Fruit fly (Drosophila melanogaster) whole organism, embryonic: Measurements from ENCODE around the gene CG6972.
A peak's percentile ranks its signal among the peaks of the same experiment; 100 is the strongest.

Experiments
- ATbp ChIP-seq: fragments of 200-800 bp; sonication (Bioruptor generic); optimal IDR thresholded peaks from 2 replicates; lab custom pipeline; 2017; ENCODE audit warnings: missing biosample characterization, mild to moderate bottlenecking, missing genetic modification characterization, missing genetic modification reagents
- Asciz ChIP-seq: fragments of 200-800 bp; sonication (Bioruptor generic); optimal IDR thresholded peaks from 2 replicates; lab custom pipeline; 2017; ENCODE audit warnings: missing biosample characterization, mild to moderate bottlenecking, missing genetic modification characterization, missing genetic modification reagents
- Atf6 ChIP-seq: fragments of 200-800 bp; sonication (Bioruptor generic); IDR thresholded peaks from 2 replicates; pipeline ENCODE4 v1.3.6; 2022; ENCODE audit warnings: missing biosample characterization, missing genetic modification characterization
- BtbVII ChIP-seq: fragments of 200-800 bp; sonication (Bioruptor generic); optimal IDR thresholded peaks from 3 replicates; lab custom pipeline; 2017; ENCODE audit warnings: missing biosample characterization, mild to moderate bottlenecking, missing genetic modification characterization
- CG10209 ChIP-seq: fragments of 200-800 bp; sonication (Bioruptor generic); optimal IDR thresholded peaks from 3 replicates; lab custom pipeline; 2017; ENCODE audit warnings: missing biosample characterization, mild to moderate bottlenecking, missing genetic modification characterization, missing genetic modification reagents
- CG10979 ChIP-seq: fragments of 200-800 bp; sonication (Bioruptor generic); optimal IDR thresholded peaks from 2 replicates; lab custom pipeline; 2018; ENCODE audit warnings: missing biosample characterization, mild to moderate bottlenecking, missing genetic modification characterization, moderate library complexity
- CG13624 ChIP-seq: fragments of 200-800 bp; sonication (Bioruptor generic); optimal IDR thresholded peaks from 2 replicates; lab custom pipeline; 2016; ENCODE audit warnings: missing biosample characterization, missing genetic modification characterization
- CG14014 ChIP-seq: fragments of 200-800 bp; sonication (Bioruptor generic); IDR thresholded peaks from 2 replicates; pipeline ENCODE4 v1.3.6; 2022; ENCODE audit warnings: missing biosample characterization, missing genetic modification characterization
- CG17361 ChIP-seq: fragments of 200-800 bp; sonication (Bioruptor generic); IDR thresholded peaks from 3 replicates; pipeline ENCODE4 v1.3.6; 2022; ENCODE audit warnings: missing biosample characterization, missing genetic modification characterization
- CG17568 ChIP-seq: fragments of 200-800 bp; sonication (Bioruptor generic); optimal IDR thresholded peaks from 2 replicates; lab custom pipeline; 2018; ENCODE audit warnings: missing biosample characterization, mild to moderate bottlenecking, missing genetic modification characterization, moderate library complexity
- CG1792 ChIP-seq: fragments of 200-800 bp; sonication (Bioruptor generic); optimal IDR thresholded peaks from 2 replicates; lab custom pipeline; 2016; ENCODE audit warnings: missing biosample characterization, missing genetic modification characterization
- CG32532 ChIP-seq: fragments of 200-800 bp; sonication (Bioruptor generic); IDR thresholded peaks from 2 replicates; pipeline ENCODE4 v1.3.6; 2022; ENCODE audit warnings: missing biosample characterization, missing genetic modification characterization
- CG3726 ChIP-seq: fragments of 200-800 bp; sonication (Bioruptor generic); IDR thresholded peaks from 3 replicates; pipeline ENCODE4, ENCODE4 v1.3.6; 2022; ENCODE audit warnings: missing biosample characterization, missing genetic modification characterization
- CG3995 ChIP-seq: fragments of 200-800 bp; sonication (Bioruptor generic); optimal IDR thresholded peaks from 3 replicates; lab custom pipeline; 2016; ENCODE audit warnings: missing biosample characterization, missing genetic modification characterization
- CG4360 ChIP-seq: fragments of 200-800 bp; sonication (Bioruptor generic); IDR thresholded peaks from 2 replicates; pipeline ENCODE4 v1.3.6; 2022; ENCODE audit warnings: missing biosample characterization, missing genetic modification characterization
- CG6654 ChIP-seq: fragments of 200-800 bp; sonication (Bioruptor generic); optimal IDR thresholded peaks from 2 replicates; lab custom pipeline; 2017; ENCODE audit warnings: missing biosample characterization, mild to moderate bottlenecking, missing genetic modification characterization
- CG6854 ChIP-seq: fragments of 200-800 bp; sonication (Bioruptor generic); optimal IDR thresholded peaks from 3 replicates; lab custom pipeline; 2017; ENCODE audit warnings: missing biosample characterization, mild to moderate bottlenecking, missing genetic modification characterization
- CG9609 ChIP-seq: fragments of 200-800 bp; sonication (Bioruptor generic); optimal IDR thresholded peaks from 3 replicates; lab custom pipeline; 2016; ENCODE audit warnings: missing biosample characterization, missing genetic modification characterization
- CG9797 ChIP-seq: fragments of 200-800 bp; sonication (Bioruptor generic); optimal IDR thresholded peaks from 3 replicates; lab custom pipeline; 2018; ENCODE audit warnings: missing biosample characterization, mild to moderate bottlenecking, missing genetic modification characterization
- Camta ChIP-seq: fragments of 200-800 bp; sonication (Bioruptor generic); optimal IDR thresholded peaks from 2 replicates; lab custom pipeline; 2016; ENCODE audit warnings: missing biosample characterization, missing genetic modification characterization
- Dip2 ChIP-seq: fragments of 200-800 bp; sonication (Bioruptor generic); IDR thresholded peaks from 2 replicates; pipeline ENCODE4 v1.3.6; 2022; ENCODE audit warnings: missing biosample characterization, missing genetic modification characterization
- Ets97D ChIP-seq: fragments of 200-800 bp; sonication (Bioruptor generic); optimal IDR thresholded peaks from 3 replicates; lab custom pipeline; 2016; ENCODE audit warnings: missing biosample characterization, missing genetic modification characterization
- Fer3 ChIP-seq: fragments of 200-800 bp; sonication (Bioruptor generic); optimal IDR thresholded peaks from 2 replicates; lab custom pipeline; 2018; ENCODE audit warnings: missing biosample characterization, mild to moderate bottlenecking, missing genetic modification characterization, moderate library complexity
- H15 ChIP-seq: fragments of 200-800 bp; sonication (Bioruptor generic); IDR thresholded peaks from 3 replicates; pipeline ENCODE4 v1.3.6; 2022; ENCODE audit warnings: missing biosample characterization, missing genetic modification characterization
- Hr3 ChIP-seq: fragments of 200-800 bp; sonication (Bioruptor generic); optimal IDR thresholded peaks from 3 replicates; lab custom pipeline; 2016; ENCODE audit warnings: missing biosample characterization, missing genetic modification characterization
- Mad ChIP-seq: fragments of 200-800 bp; sonication (Bioruptor generic); optimal IDR thresholded peaks from 2 replicates; lab custom pipeline; 2016; ENCODE audit warnings: missing biosample characterization, missing genetic modification characterization
- Mes4 ChIP-seq: fragments of 200-800 bp; sonication (Bioruptor generic); optimal IDR thresholded peaks from 2 replicates; lab custom pipeline; 2016; ENCODE audit warnings: missing biosample characterization, missing genetic modification characterization
- NC2β ChIP-seq: fragments of 200-800 bp; sonication (Bioruptor generic); optimal IDR thresholded peaks from 2 replicates; lab custom pipeline; 2016; ENCODE audit warnings: missing biosample characterization, missing genetic modification characterization
- Opbp ChIP-seq: fragments of 200-800 bp; sonication (Bioruptor generic); IDR thresholded peaks from 3 replicates; pipeline ENCODE4 v1.3.6; 2022; ENCODE audit warnings: missing biosample characterization, missing genetic modification characterization; ENCODE audit not compliant: partially characterized antibody
- PHDP ChIP-seq: fragments of 200-800 bp; sonication (Bioruptor generic); optimal IDR thresholded peaks from 3 replicates; lab custom pipeline; 2018; ENCODE audit warnings: missing biosample characterization, mild to moderate bottlenecking, missing genetic modification characterization, moderate library complexity
- TFAM ChIP-seq: fragments of 200-800 bp; sonication (Bioruptor generic); optimal IDR thresholded peaks from 2 replicates; lab custom pipeline; 2017; ENCODE audit warnings: missing biosample characterization, missing genetic modification characterization, inconsistent platforms
- Xrp1 ChIP-seq: fragments of 200-800 bp; sonication (Bioruptor generic); IDR thresholded peaks from 2 replicates; pipeline ENCODE4 v1.3.6; 2022; ENCODE audit warnings: missing biosample characterization, missing genetic modification characterization
- bigmax ChIP-seq: fragments of 200-800 bp; sonication (Bioruptor generic); optimal IDR thresholded peaks from 2 replicates; lab custom pipeline; 2018; ENCODE audit warnings: missing biosample characterization, mild to moderate bottlenecking, missing genetic modification characterization
- bsh ChIP-seq, 2 experiments: fragments of 200-800 bp; sonication (Bioruptor generic); optimal IDR thresholded peaks; 2 replicates each; lab custom pipeline; 2017 to 2018; ENCODE audit warnings: mild to moderate bottlenecking in 2 of 2, missing biosample characterization in 2 of 2, missing genetic modification characterization in 2 of 2, moderate library complexity in 1 of 2
- gem ChIP-seq: fragments of 200-800 bp; sonication (Bioruptor generic); optimal IDR thresholded peaks from 2 replicates; lab custom pipeline; 2019; ENCODE audit warnings: missing biosample characterization, mild to moderate bottlenecking, missing genetic modification characterization, moderate library complexity
- grau ChIP-seq: fragments of 200-800 bp; optimal IDR thresholded peaks from 3 replicates; lab custom pipeline; 2019; ENCODE audit warnings: missing biosample characterization, mild to moderate bottlenecking, missing genetic modification characterization, moderate library complexity
- insv ChIP-seq, 2 experiments: fragments of 200-800 bp; sonication (Bioruptor generic); optimal IDR thresholded peaks; 3 replicates each; lab custom pipeline; 2016 to 2018; ENCODE audit warnings: missing biosample characterization in 2 of 2, missing genetic modification characterization in 2 of 2
- lbe ChIP-seq: fragments of 200-800 bp; sonication (Bioruptor generic); optimal IDR thresholded peaks from 2 replicates; lab custom pipeline; 2016; ENCODE audit warnings: missing biosample characterization, mild to moderate bottlenecking, missing genetic modification characterization
- pb ChIP-seq: fragments of 200-800 bp; sonication (Bioruptor generic); optimal IDR thresholded peaks from 3 replicates; lab custom pipeline; 2016; ENCODE audit warnings: missing biosample characterization, missing genetic modification characterization
- pros ChIP-seq: fragments of 200-800 bp; sonication (Bioruptor generic); optimal IDR thresholded peaks from 3 replicates; lab custom pipeline; 2019; ENCODE audit warnings: missing biosample characterization, mild to moderate bottlenecking, missing genetic modification characterization, moderate library complexity
- sc ChIP-seq, 3 experiments: fragments of >200 bp in 2 of 3; fragments of 200-800 bp in 1 of 3; sonication (Bioruptor generic) in 1 of 3; optimal IDR thresholded peaks; 2 replicates in 2 of 3; 3 replicates in 1 of 3; lab custom pipeline; 2017; ENCODE audit warnings: mild to moderate bottlenecking in 1 of 3, missing biosample characterization in 1 of 3, missing genetic modification characterization in 1 of 3, missing genetic modification reagents in 1 of 3
- sd ChIP-seq: fragments of 200-800 bp; sonication (Bioruptor generic); optimal IDR thresholded peaks from 3 replicates; lab custom pipeline; 2018; ENCODE audit warnings: missing biosample characterization, mild to moderate bottlenecking, missing genetic modification characterization, moderate library complexity
- slou ChIP-seq: fragments of 200-800 bp; sonication (Bioruptor generic); optimal IDR thresholded peaks from 3 replicates; lab custom pipeline; 2016; ENCODE audit warnings: missing biosample characterization, missing genetic modification characterization
- tin ChIP-seq: fragments of 200-800 bp; sonication (Bioruptor generic); optimal IDR thresholded peaks from 3 replicates; lab custom pipeline; 2016; ENCODE audit warnings: missing biosample characterization, missing genetic modification characterization
- trem ChIP-seq: fragments of 200-800 bp; optimal IDR thresholded peaks from 3 replicates; lab custom pipeline; 2019; ENCODE audit warnings: missing biosample characterization, mild to moderate bottlenecking, missing genetic modification characterization, moderate library complexity
- tx ChIP-seq: fragments of 200-800 bp; sonication (Bioruptor generic); optimal IDR thresholded peaks from 2 replicates; lab custom pipeline; 2016; ENCODE audit warnings: missing biosample characterization, missing genetic modification characterization
- unpg ChIP-seq: fragments of 200-800 bp; sonication (Bioruptor generic); optimal IDR thresholded peaks from 3 replicates; lab custom pipeline; 2018; ENCODE audit warnings: missing biosample characterization, mild to moderate bottlenecking, missing genetic modification characterization, moderate library complexity
- vvl ChIP-seq: fragments of 200-800 bp; sonication (Bioruptor generic); IDR thresholded peaks from 2 replicates; pipeline ENCODE4 v1.3.6; 2022; ENCODE audit warnings: missing biosample characterization, missing genetic modification characterization
- zfh2 ChIP-seq: fragments of 200-800 bp; sonication (Bioruptor generic); optimal IDR thresholded peaks from 2 replicates; lab custom pipeline; 2016; ENCODE audit warnings: missing biosample characterization, missing genetic modification characterization

The CG6972 gene

dm6 chr3R:22667284-22667958 lies 34.4 kb upstream of the CG6972 start (continued):
- peak; percentile 57 for TF ChIP-seq TFAM (GFP tag; lab: Kevin White, UChicago)
- peak; percentile 63; the same call in 2 of the 3 replicates for TF ChIP-seq CG3726 (GFP tag; lab: Robert Waterston, UW)
- peak; percentile 33 for TF ChIP-seq CG6854
- peak; percentile 97 for TF ChIP-seq CG10979 (tag; lab: Kevin White, UChicago)
- 0 out of 2 replicates have a peak, but pooled peaks have one; percentile 25 for TF ChIP-seq CG32532 (GFP tag; lab: Robert Waterston, UW)
- TF ChIP-seq tin (GFP tag; lab: Kevin White, UChicago), result peak; percentile 81
- peak; percentile 77 to 86 for TF ChIP-seq bsh (GFP tag; optimal IDR thresholded peaks at IDR 0.05; lab: Kevin White, UChicago)
- peak; percentile 66 for TF ChIP-seq CG9609 (GFP tag; lab: Kevin White, UChicago)
- peak; percentile 79 for TF ChIP-seq vvl (GFP tag; lab: Robert Waterston, UW)
- TF ChIP-seq sd (tag; lab: Kevin White, UChicago), result no peak
- no peak; the same call in none of the 2 replicates for TF ChIP-seq CG4360 (GFP tag; lab: Robert Waterston, UW)
- peak; percentile 64 for TF ChIP-seq Hr3 (GFP tag; lab: Kevin White, UChicago)
- peak; percentile 69; the same call in 2 of the 3 replicates for TF ChIP-seq H15 (GFP tag; lab: Robert Waterston, UW)
- TF ChIP-seq Asciz, result peak; percentile 90
- peak; percentile 30 for TF ChIP-seq pb
- TF ChIP-seq PHDP (tag; lab: Kevin White, UChicago), result peak; percentile 73
- TF ChIP-seq grau (tag; lab: Kevin White, UChicago), result peak; percentile 76
- TF ChIP-seq tx (GFP tag; lab: Kevin White, UChicago), result peak; percentile 42
- TF ChIP-seq slou (GFP tag; lab: Kevin White, UChicago), result peak; percentile 49
- TF ChIP-seq Atf6 (GFP tag; lab: Robert Waterston, UW), result peak; percentile 68; the same call in 1 of the 2 replicates
- TF ChIP-seq trem (tag; lab: Kevin White, UChicago), result peak; percentile 92
- TF ChIP-seq gem (tag; lab: Kevin White, UChicago), result peak; percentile 93
- TF ChIP-seq Opbp (GFP tag; lab: Robert Waterston, UW), result no peak
- peak; percentile 49 for TF ChIP-seq CG17568 (GFP tag; lab: Kevin White, UChicago)
- TF ChIP-seq BtbVII (GFP tag; lab: Kevin White, UChicago), result peak; percentile 51
- TF ChIP-seq Xrp1 (GFP tag; lab: Robert Waterston, UW), result peak; percentile 85
- TF ChIP-seq Ets97D (GFP tag; lab: Kevin White, UChicago), result peak; percentile 13
- TF ChIP-seq sc (optimal IDR thresholded peaks at IDR 0.05; lab: Kevin White, UChicago), result no peak
- TF ChIP-seq sc (GFP tag; optimal IDR thresholded peaks at IDR 0.05; lab: Kevin White, UChicago), result peak; percentile 69
- no peak for TF ChIP-seq zfh2 (GFP tag; lab: Kevin White, UChicago)
- peak; percentile 71 for TF ChIP-seq CG6654 (GFP tag; lab: Kevin White, UChicago)
- TF ChIP-seq CG17361 (GFP tag; lab: Robert Waterston, UW), result peak; percentile 90
- peak; percentile 84 for TF ChIP-seq unpg (GFP tag; lab: Kevin White, UChicago)
- TF ChIP-seq CG13624 (GFP tag; lab: Kevin White, UChicago), result peak; percentile 55
- peak; percentile 77 for TF ChIP-seq CG10209 (GFP tag; lab: Kevin White, UChicago)
- TF ChIP-seq Mes4 (GFP tag; lab: Kevin White, UChicago), result peak; percentile 75
- TF ChIP-seq bigmax (GFP tag; lab: Kevin White, UChicago), result no peak
- peak; percentile 81 for TF ChIP-seq Fer3 (tag; lab: Kevin White, UChicago)
- peak; percentile 59 for TF ChIP-seq Mad (GFP tag; lab: Kevin White, UChicago)
- peak; percentile 50 for TF ChIP-seq CG14014
- peak; percentile 61 for TF ChIP-seq CG1792 (GFP tag; lab: Kevin White, UChicago)
- no peak for TF ChIP-seq insv (GFP tag; optimal IDR thresholded peaks at IDR 0.05; lab: Kevin White, UChicago)
- TF ChIP-seq CG9797 (GFP tag; lab: Kevin White, UChicago), result peak; percentile 6
- peak; percentile 77 for TF ChIP-seq ATbp (GFP tag; lab: Kevin White, UChicago)
- TF ChIP-seq lbe, result peak; percentile 73
- peak; percentile 54 for TF ChIP-seq Camta (GFP tag; lab: Kevin White, UChicago)
- peak; percentile 64 for TF ChIP-seq NC2β (GFP tag; lab: Kevin White, UChicago)
- 0 out of 2 replicates have a peak, but pooled peaks have one; percentile 20 for TF ChIP-seq Dip2
- peak; percentile 30 for TF ChIP-seq pros
- TF ChIP-seq CG3995 (GFP tag; lab: Kevin White, UChicago), result peak; percentile 7
